Fruit fly (Drosophila melanogaster): Measurements from ENCODE around the gene Cyt-c1.
A peak's percentile ranks its signal among the peaks of the same experiment; 100 is the strongest.

- no peak for TF ChIP-seq cyc (GFP tag; optimal IDR thresholded peaks at IDR 0.05)
- TF ChIP-seq svp (GFP tag) = peak; percentile 50
- no peak for TF ChIP-seq Hr39 (GFP tag; optimal IDR thresholded peaks at IDR 0.05)
Measured at dm6 chr3L:5385762-5386161, 25.8 kb downstream of the Cyt-c1 start.
